In the genomic region with DNA sequence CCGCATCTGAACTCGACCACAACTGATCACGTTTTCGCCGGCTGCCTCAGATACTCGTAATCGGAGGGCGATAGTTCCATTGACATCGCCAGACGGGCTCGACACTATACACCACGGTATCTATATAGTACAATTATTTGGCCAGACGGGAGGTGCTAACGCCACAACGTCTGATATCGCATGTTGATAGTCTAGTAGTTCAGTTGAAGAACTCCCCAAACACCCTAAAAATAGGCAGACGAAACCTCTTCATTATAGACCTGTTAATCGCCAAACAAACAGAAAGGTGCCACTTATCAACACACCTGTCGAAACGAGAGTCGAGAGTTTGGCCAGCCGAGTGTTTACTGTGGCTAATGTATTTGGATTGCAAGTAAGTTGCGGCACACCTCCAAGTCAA, we compare ENCODE assay signal across 1 fruit fly cellular context.
TF ChIP-seq lines count a peak whose summit lies in the region.

No protein-coding gene starts in this region.

TF ChIP-seq in whole organism, embryonic, 481 proteins besides CTCF, POLR2A, EP300 and RAD21 (continued from another document):
- TF ChIP-seq kni (GFP tag; optimal IDR thresholded peaks at IDR 0.05; lab: Kevin White, UChicago) (peak; percentile 88), grn (GFP tag; optimal IDR thresholded peaks at IDR 0.05; lab: Kevin White, UChicago) (peak; percentile 85), CG16863 (GFP tag; optimal IDR thresholded peaks at IDR 0.05; lab: Kevin White, UChicago) (peak; percentile 15), aop (GFP tag; IDR thresholded peaks at IDR 0.05; lab: Robert Waterston, UW) (no peak), tll (GFP tag; optimal IDR thresholded peaks at IDR 0.05; lab: Kevin White, UChicago) (peak in 1 of 2 experiments; percentile 85), trem (tag; optimal IDR thresholded peaks at IDR 0.05; lab: Kevin White, UChicago) (peak; percentile 3), pros (GFP tag; optimal IDR thresholded peaks at IDR 0.05; lab: Kevin White, UChicago) (peak; percentile 15), Nf-YC (tag; optimal IDR thresholded peaks at IDR 0.05; lab: Kevin White, UChicago) (peak; percentile 48), en (GFP tag; optimal IDR thresholded peaks at IDR 0.05; lab: Kevin White, UChicago) (peak; percentile 12), Fer3 (tag; optimal IDR thresholded peaks at IDR 0.05; lab: Kevin White, UChicago) (peak; percentile 29), tup (GFP tag; optimal IDR thresholded peaks at IDR 0.05; lab: Kevin White, UChicago) (no peak), gfzf (GFP tag; optimal IDR thresholded peaks at IDR 0.05; lab: Kevin White, UChicago) (peak; percentile 6), sqz (GFP tag; optimal IDR thresholded peaks at IDR 0.05; lab: Kevin White, UChicago) (peak; percentile 40), BtbVII (GFP tag; optimal IDR thresholded peaks at IDR 0.05; lab: Kevin White, UChicago) (peak; percentile 69), wek (GFP tag; optimal IDR thresholded peaks at IDR 0.05; lab: Kevin White, UChicago) (peak; percentile 53), CG2889 (GFP tag; IDR thresholded peaks at IDR 0.05; lab: Robert Waterston, UW) (no peak), CG7987 (GFP tag; optimal IDR thresholded peaks at IDR 0.05; lab: Kevin White, UChicago) (peak; percentile 92), gro (GFP tag; optimal IDR thresholded peaks at IDR 0.05; lab: Kevin White, UChicago) (no peak), Poxn (GFP tag; IDR thresholded peaks at IDR 0.05; lab: Robert Waterston, UW) (no peak), kah (GFP tag; optimal IDR thresholded peaks at IDR 0.05; lab: Kevin White, UChicago) (peak; percentile 46), CG17912 (GFP tag; optimal IDR thresholded peaks at IDR 0.05; lab: Kevin White, UChicago) (peak; percentile 65), Nf-YB (GFP tag; optimal IDR thresholded peaks at IDR 0.05; lab: Kevin White, UChicago) (peak; percentile 24), CG17385 (GFP tag; optimal IDR thresholded peaks at IDR 0.05; lab: Kevin White, UChicago) (peak; percentile 39), CG8944 (GFP tag; optimal IDR thresholded peaks at IDR 0.05; lab: Kevin White, UChicago) (no peak), CG2202 (tag; optimal IDR thresholded peaks at IDR 0.05; lab: Kevin White, UChicago) (peak; percentile 17), NC2β (GFP tag; optimal IDR thresholded peaks at IDR 0.05; lab: Kevin White, UChicago) (peak; percentile 3), NK7.1 (GFP tag; optimal IDR thresholded peaks at IDR 0.05; lab: Kevin White, UChicago) (peak; percentile 19), YL-1 (GFP tag; optimal IDR thresholded peaks at IDR 0.05; lab: Kevin White, UChicago) (no peak), CG11723 (GFP tag; optimal IDR thresholded peaks at IDR 0.05; lab: Kevin White, UChicago) (peak; percentile 56), CG12155 (GFP tag; optimal IDR thresholded peaks at IDR 0.05; lab: Kevin White, UChicago) (peak; percentile 11), ftz-f1 (GFP tag; optimal IDR thresholded peaks at IDR 0.05; lab: Kevin White, UChicago) (peak; percentile 23), NfI (GFP tag; optimal IDR thresholded peaks at IDR 0.05; lab: Kevin White, UChicago) (no peak), CG13424 (tag; optimal IDR thresholded peaks at IDR 0.05; lab: Kevin White, UChicago) (peak; percentile 37), CG1603 (tag; optimal IDR thresholded peaks at IDR 0.05; lab: Kevin White, UChicago) (peak; percentile 4), CG12769 (tag; optimal IDR thresholded peaks at IDR 0.05; lab: Kevin White, UChicago) (peak; percentile 58), fd96Cb (tag; optimal IDR thresholded peaks at IDR 0.05; lab: Kevin White, UChicago) (no peak), CG34376 (GFP tag; optimal IDR thresholded peaks at IDR 0.05; lab: Kevin White, UChicago) (peak; percentile 53), CG1233 (GFP tag; optimal IDR thresholded peaks at IDR 0.05; lab: Kevin White, UChicago) (peak; percentile 60), CG17359 (tag; optimal IDR thresholded peaks at IDR 0.05; lab: Kevin White, UChicago) (peak; percentile 52), gt (GFP tag; IDR thresholded peaks at IDR 0.05; lab: Robert Waterston, UW) (no peak), hkb (optimal IDR thresholded peaks at IDR 0.05; lab: Kevin White, UChicago) (no peak), hkb (GFP tag; IDR thresholded peaks at IDR 0.05; lab: Robert Waterston, UW) (peak; percentile 58), pfk (GFP tag; optimal IDR thresholded peaks at IDR 0.05; lab: Kevin White, UChicago) (peak; percentile 47), CG3407 (GFP tag; optimal IDR thresholded peaks at IDR 0.05; lab: Kevin White, UChicago) (peak; percentile 12), PHDP (tag; optimal IDR thresholded peaks at IDR 0.05; lab: Kevin White, UChicago) (peak; percentile 4), schlank (tag; optimal IDR thresholded peaks at IDR 0.05; lab: Kevin White, UChicago) (peak; percentile 16), HHEX (GFP tag; optimal IDR thresholded peaks at IDR 0.05; lab: Kevin White, UChicago) (peak; percentile 62), bbx (GFP tag; IDR thresholded peaks at IDR 0.05; lab: Robert Waterston, UW; ENCODE audit: partially characterized antibody) (peak; percentile 43; the same call in 1 of the 2 replicates), CG7786 (GFP tag; optimal IDR thresholded peaks at IDR 0.05; lab: Kevin White, UChicago) (no peak), sug (tag; optimal IDR thresholded peaks at IDR 0.05; lab: Kevin White, UChicago) (peak; percentile 90), HLH3B (GFP tag; IDR thresholded peaks at IDR 0.05; lab: Robert Waterston, UW) (peak; percentile 51; the same call in 1 of the 2 replicates), CG42726 (GFP tag; IDR thresholded peaks at IDR 0.05; lab: Robert Waterston, UW; ENCODE audit: partially characterized antibody) (no peak), Fer1 (GFP tag; optimal IDR thresholded peaks at IDR 0.05; lab: Kevin White, UChicago) (peak; percentile 69), dati (GFP tag; IDR thresholded peaks at IDR 0.05; lab: Robert Waterston, UW) (0 out of 2 replicates have a peak, but pooled peaks have one; percentile 9), CG4328 (GFP tag; optimal IDR thresholded peaks at IDR 0.05; lab: Kevin White, UChicago) (peak; percentile 47), CG31441 (GFP tag; IDR thresholded peaks at IDR 0.05; lab: Robert Waterston, UW) (peak; percentile 42; the same call in 1 of the 2 replicates), oc (tag; optimal IDR thresholded peaks at IDR 0.05; lab: Kevin White, UChicago) (peak; percentile 25), CG13296 (GFP tag; optimal IDR thresholded peaks at IDR 0.05; lab: Kevin White, UChicago) (peak; percentile 44), CG3995 (GFP tag; optimal IDR thresholded peaks at IDR 0.05; lab: Kevin White, UChicago) (no peak), kay (GFP tag; optimal IDR thresholded peaks at IDR 0.05; lab: Kevin White, UChicago) (no peak), CG4424 (GFP tag; optimal IDR thresholded peaks at IDR 0.05; lab: Kevin White, UChicago) (peak; percentile 23), CG34224 (GFP tag; IDR thresholded peaks at IDR 0.05; lab: Robert Waterston, UW; ENCODE audit: partially characterized antibody) (no peak), CG3847 (GFP tag; IDR thresholded peaks at IDR 0.05; lab: Robert Waterston, UW) (peak; percentile 16; the same call in 1 of the 2 replicates), insv (GFP tag; optimal IDR thresholded peaks at IDR 0.05; lab: Kevin White, UChicago) (peak in 1 of 2 experiments; percentile 29), bsh (GFP tag; optimal IDR thresholded peaks at IDR 0.05; lab: Kevin White, UChicago) (peak in 1 of 2 experiments; percentile 35), CG6813 (GFP tag; optimal IDR thresholded peaks at IDR 0.05; lab: Kevin White, UChicago) (peak; percentile 68), CG8478 (optimal IDR thresholded peaks at IDR 0.05; lab: Kevin White, UChicago) (no peak), scrt (GFP tag; optimal IDR thresholded peaks at IDR 0.05; lab: Kevin White, UChicago) (peak; percentile 26)
